Worm (Caenorhabditis elegans) whole organism, L1 larva: ENCODE measurements around the gene cyy-1.

ENCODE experiments used
- C16A3.4 ChIP-seq: fragments of 150-350 bp; optimal IDR thresholded peaks from 2 replicates; lab custom pipeline; 2014; ENCODE audit warnings: missing biosample characterization, missing genetic modification characterization
- C34B4.2 ChIP-seq: sonication (generic microtip); optimal IDR thresholded peaks from 2 replicates; lab custom pipeline; 2017; ENCODE audit warnings: mild to moderate bottlenecking, missing genetic modification characterization, missing compliant biosample characterization
- F16B12.6 ChIP-seq: fragments of 150-350 bp; optimal IDR thresholded peaks from 2 replicates; lab custom pipeline; 2014; ENCODE audit warnings: missing biosample characterization, missing genetic modification characterization
- Y116A8C.19 ChIP-seq: sonication (generic microtip); optimal IDR thresholded peaks from 2 replicates; lab custom pipeline; 2016; ENCODE audit warnings: missing compliant biosample characterization, missing genetic modification characterization, borderline replicate concordance
- aha-1 ChIP-seq: fragments of 150-350 bp; optimal IDR thresholded peaks from 2 replicates; lab custom pipeline; 2014; ENCODE audit warnings: missing biosample characterization, missing genetic modification characterization
- aly-2 ChIP-seq: fragments of 150-350 bp; optimal IDR thresholded peaks from 2 replicates; lab custom pipeline; 2014; ENCODE audit warnings: missing biosample characterization, missing genetic modification characterization
- blmp-1 ChIP-seq: fragments of 150-350 bp; optimal IDR thresholded peaks from 2 replicates; lab custom pipeline; 2014; ENCODE audit warnings: missing biosample characterization, missing genetic modification characterization
- ceh-8 ChIP-seq: fragments of 200-800 bp; sonication (Bioruptor generic); optimal IDR thresholded peaks from 2 replicates; lab custom pipeline; 2018; ENCODE audit warnings: mild to moderate bottlenecking, missing genetic modification characterization, moderate library complexity, missing compliant biosample characterization
- ceh-82 ChIP-seq, 3 experiments: fragments of 150-350 bp in 1 of 3; sonication (generic microtip) in 2 of 3; optimal IDR thresholded peaks; 2 replicates each; lab custom pipeline; 2014 to 2017; ENCODE audit warnings: missing biosample characterization in 3 of 3, missing genetic modification characterization in 3 of 3
- ces-1 ChIP-seq: fragments of 150-350 bp; optimal IDR thresholded peaks from 2 replicates; lab custom pipeline; 2014; ENCODE audit warnings: missing biosample characterization, missing genetic modification reagents, missing genetic modification characterization
- dsc-1 ChIP-seq: sonication (generic microtip); optimal IDR thresholded peaks from 2 replicates; lab custom pipeline; 2016; ENCODE audit warnings: mild to moderate bottlenecking, missing genetic modification characterization, missing compliant biosample characterization
- efl-1 ChIP-seq, 4 experiments: fragments of 150-350 bp; optimal IDR thresholded peaks in 3 of 4; peaks in 1 of 4; 1 replicate in 1 of 4; 2 replicates in 3 of 4; lab custom pipeline; 2014; ENCODE audit warnings: missing biosample characterization in 2 of 4, missing genetic modification characterization in 2 of 4, missing genetic modification reagents in 2 of 4
- egl-27 ChIP-seq, 2 experiments: fragments of 150-350 bp in 1 of 2; sonication (generic microtip); optimal IDR thresholded peaks; 3 replicates each; lab custom pipeline; 2017 to 2018; ENCODE audit warnings: missing biosample characterization in 2 of 2, missing genetic modification characterization in 2 of 2, missing genetic modification reagents in 2 of 2
- fkh-10 ChIP-seq: sonication (generic microtip); optimal IDR thresholded peaks from 2 replicates; lab custom pipeline; 2017; ENCODE audit warnings: missing biosample characterization, missing genetic modification reagents, missing genetic modification characterization
- fkh-4 ChIP-seq: sonication (generic microtip); optimal IDR thresholded peaks from 2 replicates; lab custom pipeline; 2016; ENCODE audit warnings: missing compliant biosample characterization, missing genetic modification characterization, borderline replicate concordance
- grh-1 ChIP-seq: fragments of 200-800 bp; sonication (Bioruptor generic); IDR thresholded peaks from 2 replicates; pipeline ENCODE4 v1.3.6; 2022; ENCODE audit warnings: missing genetic modification reagents, missing genetic modification characterization, missing compliant biosample characterization
- hlh-4 ChIP-seq: sonication (generic microtip); optimal IDR thresholded peaks from 2 replicates; lab custom pipeline; 2016; ENCODE audit warnings: mild to moderate bottlenecking, missing genetic modification characterization, missing compliant biosample characterization
- irx-1 ChIP-seq: sonication (generic microtip); optimal IDR thresholded peaks from 2 replicates; lab custom pipeline; 2016; ENCODE audit warnings: missing genetic modification characterization, missing compliant biosample characterization
- lin-13 ChIP-seq: fragments of 150-350 bp; optimal IDR thresholded peaks from 2 replicates; lab custom pipeline; 2014; ENCODE audit warnings: missing biosample characterization, missing genetic modification reagents, missing genetic modification characterization
- lin-15B ChIP-seq: fragments of 150-350 bp; sonication (generic microtip); optimal IDR thresholded peaks from 3 replicates; lab custom pipeline; 2014; ENCODE audit warnings: missing biosample characterization, missing genetic modification characterization
- lin-35 ChIP-seq, 2 experiments: fragments of 150-350 bp; optimal IDR thresholded peaks; 2 replicates each; lab custom pipeline; 2014; ENCODE audit warnings: missing biosample characterization in 2 of 2, missing genetic modification characterization in 2 of 2, missing genetic modification reagents in 2 of 2
- lir-3 ChIP-seq: sonication (generic microtip); optimal IDR thresholded peaks from 2 replicates; lab custom pipeline; 2016; ENCODE audit warnings: mild to moderate bottlenecking, missing genetic modification characterization, moderate library complexity, missing compliant biosample characterization; ENCODE audit not compliant: poor library complexity
- mdl-1 ChIP-seq, 2 experiments: fragments of 150-350 bp; optimal IDR thresholded peaks; 2 replicates each; lab custom pipeline; 2014 to 2017; ENCODE audit warnings: missing biosample characterization in 2 of 2, missing genetic modification characterization in 2 of 2, inconsistent platforms in 1 of 2
- mep-1 ChIP-seq: fragments of 150-350 bp; optimal IDR thresholded peaks from 2 replicates; lab custom pipeline; 2014; ENCODE audit warnings: missing biosample characterization, missing genetic modification characterization
- nhr-11 ChIP-seq: fragments of 150-350 bp; optimal IDR thresholded peaks from 2 replicates; lab custom pipeline; 2014; ENCODE audit warnings: missing biosample characterization, missing genetic modification characterization
- nhr-28 ChIP-seq: fragments of 150-350 bp; optimal IDR thresholded peaks from 2 replicates; lab custom pipeline; 2014; ENCODE audit warnings: missing biosample characterization, missing genetic modification characterization
- nhr-71 ChIP-seq: sonication (generic microtip); optimal IDR thresholded peaks from 2 replicates; lab custom pipeline; 2016; ENCODE audit warnings: mild to moderate bottlenecking, missing genetic modification characterization, moderate library complexity, missing compliant biosample characterization
- nhr-76 ChIP-seq: sonication (generic microtip); optimal IDR thresholded peaks from 2 replicates; lab custom pipeline; 2017; ENCODE audit warnings: missing biosample characterization, missing genetic modification characterization
- nhr-84 ChIP-seq: sonication (generic microtip); optimal IDR thresholded peaks from 2 replicates; lab custom pipeline; 2017; ENCODE audit warnings: missing biosample characterization, missing genetic modification characterization
- nhr-85 ChIP-seq: sonication (generic microtip); peaks from one replicate; lab custom pipeline; 2016; ENCODE audit warnings: missing genetic modification characterization, inconsistent platforms, missing compliant biosample characterization
- nhr-90 ChIP-seq: sonication (generic microtip); optimal IDR thresholded peaks from 2 replicates; lab custom pipeline; 2016; ENCODE audit warnings: mild to moderate bottlenecking, missing genetic modification characterization, missing compliant biosample characterization; ENCODE audit not compliant: poor library complexity
- pag-3 ChIP-seq: sonication (generic microtip); optimal IDR thresholded peaks from 2 replicates; lab custom pipeline; 2017; ENCODE audit warnings: missing genetic modification characterization, mild to moderate bottlenecking, missing compliant biosample characterization, antibody characterized with exemption, borderline replicate concordance; ENCODE audit not compliant: insufficient read depth
- pax-3 ChIP-seq: fragments of 200-800 bp; sonication (Bioruptor generic); optimal IDR thresholded peaks from 2 replicates; lab custom pipeline; 2018; ENCODE audit warnings: mild to moderate bottlenecking, missing genetic modification characterization, moderate library complexity, missing compliant biosample characterization
- pqm-1 ChIP-seq: sonication (generic microtip); optimal IDR thresholded peaks from 3 replicates; lab custom pipeline; 2017; ENCODE audit warnings: missing biosample characterization, missing genetic modification characterization
- skn-1 ChIP-seq: fragments of 150-350 bp; optimal IDR thresholded peaks from 2 replicates; lab custom pipeline; 2014; ENCODE audit warnings: missing biosample characterization, missing genetic modification characterization
- snpc-4 ChIP-seq: fragments of 150-350 bp; optimal IDR thresholded peaks from 2 replicates; lab custom pipeline; 2014; ENCODE audit warnings: missing biosample characterization, missing genetic modification characterization
- snu-23 ChIP-seq: sonication (generic microtip); optimal IDR thresholded peaks from 2 replicates; lab custom pipeline; 2016; ENCODE audit warnings: missing genetic modification characterization, missing compliant biosample characterization
- sox-4 ChIP-seq: sonication (generic microtip); optimal IDR thresholded peaks from 2 replicates; lab custom pipeline; 2016; ENCODE audit warnings: missing genetic modification characterization, missing compliant biosample characterization
- swsn-7 ChIP-seq: sonication (generic microtip); optimal IDR thresholded peaks from 2 replicates; lab custom pipeline; 2016; ENCODE audit warnings: missing genetic modification characterization, missing compliant biosample characterization
- tbx-2 ChIP-seq: sonication (generic microtip); optimal IDR thresholded peaks from 2 replicates; lab custom pipeline; 2016; ENCODE audit warnings: missing genetic modification characterization, missing compliant biosample characterization
- unc-130 ChIP-seq: fragments of 150-350 bp; optimal IDR thresholded peaks from 2 replicates; lab custom pipeline; 2017; ENCODE audit warnings: missing biosample characterization, missing genetic modification characterization, inconsistent platforms
- unc-62 ChIP-seq: fragments of 150-350 bp; optimal IDR thresholded peaks from 2 replicates; lab custom pipeline; 2014; ENCODE audit warnings: missing biosample characterization, missing genetic modification reagents, missing genetic modification characterization
- unc-86 ChIP-seq: sonication (generic microtip); optimal IDR thresholded peaks from 2 replicates; lab custom pipeline; 2016; ENCODE audit warnings: missing genetic modification characterization, missing compliant biosample characterization
- unc-98 ChIP-seq: fragments of 200-800 bp; sonication (Bioruptor generic); IDR thresholded peaks from 2 replicates; pipeline ENCODE4 v1.3.6; 2022; ENCODE audit warnings: missing genetic modification characterization, missing compliant biosample characterization
- vab-15 ChIP-seq: sonication (generic microtip); optimal IDR thresholded peaks from 2 replicates; lab custom pipeline; 2017; ENCODE audit warnings: missing genotype, mild to moderate bottlenecking, missing genetic modification characterization, missing compliant biosample characterization
- zag-1 ChIP-seq: fragments of 150-350 bp; optimal IDR thresholded peaks from 2 replicates; lab custom pipeline; 2014; ENCODE audit warnings: missing biosample characterization, missing genetic modification characterization
- zip-4 ChIP-seq: fragments of 200-800 bp; sonication (Bioruptor generic); optimal IDR thresholded peaks from 2 replicates; lab custom pipeline; 2018; ENCODE audit warnings: mild to moderate bottlenecking, missing genetic modification characterization, moderate library complexity, missing compliant biosample characterization
- ztf-11 ChIP-seq, 2 experiments: sonication (generic microtip); optimal IDR thresholded peaks; 2 replicates each; lab custom pipeline; 2016 to 2017; ENCODE audit warnings: missing genetic modification characterization in 2 of 2, missing biosample characterization in 1 of 2, missing compliant biosample characterization in 1 of 2
- ztf-4 ChIP-seq: fragments of 150-350 bp; optimal IDR thresholded peaks from 2 replicates; lab custom pipeline; 2014; ENCODE audit warnings: missing biosample characterization, missing genetic modification characterization

cyy-1 gene

DNA sequence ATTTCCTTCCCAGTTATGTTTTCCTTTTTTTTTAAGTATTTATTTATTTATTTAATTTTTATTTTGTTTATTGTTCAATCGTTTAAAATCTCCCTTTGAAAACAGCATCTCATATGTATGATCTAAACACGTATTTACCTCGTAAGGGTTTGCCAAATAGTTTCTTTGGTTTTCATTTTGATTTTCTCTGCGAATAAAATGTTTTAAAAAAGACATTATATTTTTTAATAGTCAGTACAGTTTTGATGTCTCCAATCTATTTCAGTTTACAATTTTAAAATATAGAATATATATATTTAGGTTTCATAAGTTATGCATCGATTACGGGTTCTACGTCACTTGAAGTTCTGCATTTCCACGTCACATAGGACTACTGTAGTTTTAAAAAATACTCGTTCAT, 25.0 kb upstream of the cyy-1 start, which contains the start of gene R05D3.12:
TSS of gene R05D3.12 (plus strand) at position 301 of the 400 bp plus-strand sequence.
- TF ChIP-seq aha-1 (tag; lab: Kevin White, UChicago) (no peak), tbx-2 (tag; lab: Kevin White, UChicago) (no peak), sox-4 (no peak), ztf-4 (tag; lab: Kevin White, UChicago) (no peak), aly-2 (no peak), vab-15 (tag; lab: Kevin White, UChicago) (no peak)
- TF ChIP-seq, all 84 proteins: peak for 0

DNA sequence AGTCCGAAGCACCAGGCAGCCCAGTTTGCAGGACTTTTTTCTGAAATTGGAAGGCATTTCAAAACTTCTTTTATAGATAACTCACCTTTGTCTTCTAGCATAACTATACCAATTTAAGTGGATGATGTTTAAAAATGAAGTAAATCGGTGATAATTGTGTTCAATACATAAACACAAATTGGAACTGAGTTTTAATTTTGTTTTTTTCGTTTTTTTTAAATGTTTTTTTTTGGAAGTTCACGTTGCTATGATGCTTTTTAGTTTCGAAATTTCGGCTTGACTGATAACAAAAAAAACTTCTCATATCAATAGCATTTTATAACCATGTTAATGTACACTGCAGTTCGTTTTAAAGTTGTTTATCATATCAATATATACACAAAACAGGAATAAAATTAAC, 16.1 kb upstream of the cyy-1 start, which contains the start of gene ZK353.4:
TSS of gene ZK353.4 (minus strand) at position 101 of the 400 bp plus-strand sequence.
- TF ChIP-seq ceh-8 (GFP tag; lab: Kevin White, UChicago) = no peak
- TF ChIP-seq ztf-11 (tag; optimal IDR thresholded peaks at IDR 0.05; lab: Kevin White, UChicago) = no peak
- TF ChIP-seq fkh-10 (GFP tag; lab: Kevin White, UChicago) = no peak
- no peak for TF ChIP-seq hlh-4 (tag; lab: Kevin White, UChicago)
- no peak for TF ChIP-seq snpc-4 (tag; lab: Kevin White, UChicago)
- TF ChIP-seq grh-1 (GFP tag; lab: Robert Waterston, UW) = no peak
- TF ChIP-seq pag-3 = no peak
- TF ChIP-seq, all 84 proteins: peak for 0

DNA sequence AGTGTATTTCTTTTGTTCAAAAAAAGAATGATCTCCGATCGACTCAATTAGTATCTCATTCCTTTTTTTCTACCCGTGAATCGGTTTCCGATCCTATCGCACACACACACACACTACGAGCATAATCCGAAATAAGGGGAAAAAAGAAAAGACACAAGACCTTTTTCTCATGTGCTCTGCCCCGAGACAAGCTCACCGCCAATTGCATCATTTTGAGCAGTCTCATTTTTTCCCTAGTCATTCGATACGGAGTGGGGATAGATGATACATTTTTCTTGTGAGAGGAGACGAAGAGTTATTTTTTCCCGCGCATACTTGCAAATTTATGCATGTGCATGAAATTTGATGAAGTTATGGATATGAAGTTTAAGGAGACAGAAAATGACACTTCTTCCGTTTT, 13.4 kb upstream of the cyy-1 start:
- TF ChIP-seq unc-86 (tag; lab: Kevin White, UChicago) = peak; percentile 62
- no peak for TF ChIP-seq fkh-4
- no peak for TF ChIP-seq blmp-1
- TF ChIP-seq swsn-7 = peak; percentile 28
- no peak for TF ChIP-seq nhr-84 (tag; lab: Kevin White, UChicago)
- peak in 1 of 3 experiments; percentile 61 for TF ChIP-seq ceh-82 (tag; optimal IDR thresholded peaks at IDR 0.05; lab: Kevin White, UChicago)
- no peak for TF ChIP-seq C34B4.2
- TF ChIP-seq nhr-90 (tag; lab: Kevin White, UChicago) = no peak
- no peak for TF ChIP-seq unc-130 (tag; lab: Kevin White, UChicago)
- TF ChIP-seq irx-1 (tag; lab: Kevin White, UChicago) = no peak
- no peak for TF ChIP-seq C16A3.4 (tag; lab: Kevin White, UChicago)
- peak; percentile 4 for TF ChIP-seq tbx-2 (tag; lab: Kevin White, UChicago)
- TF ChIP-seq nhr-76 = no peak
- TF ChIP-seq ces-1 (GFP tag; lab: Kevin White, UChicago) = peak; percentile 4
- TF ChIP-seq lin-13 (GFP tag; lab: Kevin White, UChicago) = peak; percentile 26
- no peak for TF ChIP-seq skn-1 (tag; lab: Kevin White, UChicago)
- TF ChIP-seq nhr-85 (tag; lab: Kevin White, UChicago) = no peak
- TF ChIP-seq lir-3 (tag; lab: Kevin White, UChicago) = no peak
- TF ChIP-seq nhr-28 = no peak
- TF ChIP-seq mdl-1 (tag; optimal IDR thresholded peaks at IDR 0.05; lab: Kevin White, UChicago) = no peak
- no peak for TF ChIP-seq unc-62
- TF ChIP-seq nhr-71 (tag; lab: Kevin White, UChicago) = peak; percentile 63
- TF ChIP-seq sox-4 = no peak
- no peak for TF ChIP-seq zip-4 (GFP tag; lab: Kevin White, UChicago)
- peak; percentile 47 for TF ChIP-seq snu-23 (GFP tag; lab: Kevin White, UChicago)
- no peak for TF ChIP-seq Y116A8C.19 (tag; lab: Kevin White, UChicago)
- no peak for TF ChIP-seq zag-1 (tag; lab: Kevin White, UChicago)
- no peak for TF ChIP-seq F16B12.6
- no peak for TF ChIP-seq egl-27 (tag; optimal IDR thresholded peaks at IDR 0.05; lab: Kevin White, UChicago)
- TF ChIP-seq mep-1 (tag; lab: Kevin White, UChicago) = peak; percentile 37
- TF ChIP-seq efl-1 (optimal IDR thresholded peaks at IDR 0.05; lab: Kevin White, UChicago) = peak; percentile 3 to 8
- TF ChIP-seq efl-1 (GFP tag; optimal IDR thresholded peaks at IDR 0.05 in 1 of 2; lab: Kevin White, UChicago) = peak in 1 of 2 experiments; percentile 72
- TF ChIP-seq pqm-1 (tag; lab: Kevin White, UChicago) = no peak
- peak in 1 of 2 experiments; percentile 15 for TF ChIP-seq lin-35 (GFP tag; optimal IDR thresholded peaks at IDR 0.05; lab: Kevin White, UChicago)
- no peak for TF ChIP-seq lin-15B
- peak; percentile 50 for TF ChIP-seq pax-3 (tag; lab: Kevin White, UChicago)
- no peak for TF ChIP-seq unc-98
- no peak for TF ChIP-seq nhr-11
- TF ChIP-seq dsc-1 (tag; lab: Kevin White, UChicago) = peak; percentile 71
